Worm (Caenorhabditis elegans): ENCODE data around the gene B0244.5.

- peak; percentile 75 for TF ChIP-seq nhr-90 (tag; optimal IDR thresholded peaks at IDR 0.05; ENCODE audit: poor library complexity)
- no peak for TF ChIP-seq ceh-63 (GFP tag; optimal IDR thresholded peaks at IDR 0.05)
Measured at ce11 chrIII:5785273-5785929, 40.7 kb downstream of the B0244.5 start, which contains the start of gene Y37B11A.3.
